Worm (Caenorhabditis elegans) whole organism, late embryonic: ENCODE measurements around the gene srh-135.

ENCODE experiments used
- ama-1 ChIP-seq: fragments of 150-350 bp; optimal IDR thresholded peaks from 2 replicates; lab custom pipeline; 2014
- ceh-19 ChIP-seq: fragments of 200-800 bp; sonication (Bioruptor generic); optimal IDR thresholded peaks from 2 replicates; lab custom pipeline; 2018; ENCODE audit warnings: mild to moderate bottlenecking, missing genetic modification characterization, missing compliant biosample characterization
- ceh-6 ChIP-seq: fragments of 200-800 bp; sonication (Bioruptor generic); optimal IDR thresholded peaks from 2 replicates; lab custom pipeline; 2018; ENCODE audit warnings: mild to moderate bottlenecking, missing genetic modification characterization, missing compliant biosample characterization
- elt-2 ChIP-seq: sonication (generic microtip); optimal IDR thresholded peaks from 2 replicates; lab custom pipeline; 2016; ENCODE audit warnings: missing genetic modification reagents, missing genetic modification characterization, missing compliant biosample characterization
- nhr-11 ChIP-seq: fragments of 150-350 bp; optimal IDR thresholded peaks from 2 replicates; lab custom pipeline; 2014; ENCODE audit warnings: missing biosample characterization, missing genetic modification characterization
- pqm-1 ChIP-seq: sonication (generic microtip); optimal IDR thresholded peaks from 2 replicates; lab custom pipeline; 2016; ENCODE audit warnings: missing genetic modification characterization, missing compliant biosample characterization
- pros-1 ChIP-seq: fragments of 150-350 bp; optimal IDR thresholded peaks from 2 replicates; lab custom pipeline; 2014; ENCODE audit warnings: missing biosample characterization, missing genetic modification reagents, missing genetic modification characterization
- sox-2 ChIP-seq: fragments of 200-800 bp; sonication (Bioruptor generic); IDR thresholded peaks from 2 replicates; pipeline ENCODE4 v1.3.6; 2022; ENCODE audit warnings: missing genetic modification reagents, missing genetic modification characterization, missing compliant biosample characterization
- syd-9 ChIP-seq: sonication (generic microtip); optimal IDR thresholded peaks from 2 replicates; lab custom pipeline; 2016; ENCODE audit warnings: mild to moderate bottlenecking, missing genetic modification characterization, moderate library complexity, missing compliant biosample characterization
- unc-86 ChIP-seq: sonication (generic microtip); optimal IDR thresholded peaks from 2 replicates; lab custom pipeline; 2016; ENCODE audit warnings: missing genetic modification characterization, missing compliant biosample characterization

DNA sequence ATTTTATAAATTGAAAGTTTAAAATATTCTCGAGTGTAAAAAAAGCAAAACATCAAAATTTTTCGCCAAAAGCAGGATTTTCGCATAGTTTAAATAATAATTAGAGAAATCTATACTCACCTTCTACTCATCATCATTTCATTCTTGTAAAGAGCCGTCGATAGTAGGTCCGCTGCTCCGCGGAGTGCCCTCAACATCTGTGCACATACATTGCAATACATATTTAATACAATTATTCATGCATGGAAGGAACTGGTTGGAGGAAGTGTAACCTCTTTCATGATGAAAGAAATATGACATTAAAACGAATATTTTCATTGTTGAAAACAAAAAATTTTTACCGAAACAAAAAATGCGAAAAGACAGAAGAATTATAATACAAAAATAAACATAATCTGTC lies 15.4 kb upstream of the srh-135 start, which contains the start of gene mrps-14:
- no peak for TF ChIP-seq ceh-6 (GFP tag; lab: Kevin White, UChicago)
- TF ChIP-seq ceh-19 (GFP tag; lab: Kevin White, UChicago), result no peak
- no peak for TF ChIP-seq syd-9 (tag; lab: Kevin White, UChicago)
- TF ChIP-seq ama-1 (lab: Kevin White, UChicago), result no peak
- TF ChIP-seq unc-86, result no peak
- TF ChIP-seq nhr-11 (tag; lab: Kevin White, UChicago), result no peak
- no peak for TF ChIP-seq pqm-1
- no peak for TF ChIP-seq elt-2 (tag; lab: Kevin White, UChicago)
- TF ChIP-seq pros-1 (tag; lab: Kevin White, UChicago), result no peak
- no peak for TF ChIP-seq sox-2 (GFP tag; lab: Robert Waterston, UW)
